Worm (Caenorhabditis elegans) whole organism, mixed stage, embryonic: ENCODE data around the gene C01B10.7.
"Not testable (repeated sequence)": the region's sequence is repeated elsewhere in the genome, so short reads cannot be mapped to it uniquely, and the experiment has no call there.

Experiments
- M03D4.4 ChIP-seq: sonication (generic microtip); optimal IDR thresholded peaks from 2 replicates; lab custom pipeline; 2017; ENCODE audit warnings: mild to moderate bottlenecking, missing genetic modification characterization, missing compliant biosample characterization
- bed-3 ChIP-seq: fragments of 200-800 bp; sonication (Bioruptor generic); optimal IDR thresholded peaks from 3 replicates; lab custom pipeline; 2018; ENCODE audit warnings: mild to moderate bottlenecking, missing genetic modification characterization, moderate library complexity, missing compliant biosample characterization
- blmp-1 ChIP-seq: fragments of 150-350 bp; optimal IDR thresholded peaks from 2 replicates; lab custom pipeline; 2014; ENCODE audit warnings: missing biosample characterization, missing genetic modification characterization
- ceh-39 ChIP-seq: fragments of 150-350 bp; optimal IDR thresholded peaks from 2 replicates; lab custom pipeline; 2014; ENCODE audit warnings: missing biosample characterization, missing genetic modification characterization
- ceh-43 ChIP-seq: fragments of 200-800 bp; sonication (Bioruptor generic); optimal IDR thresholded peaks from 2 replicates; lab custom pipeline; 2018; ENCODE audit warnings: mild to moderate bottlenecking, missing genetic modification characterization, moderate library complexity, missing compliant biosample characterization
- ceh-83 ChIP-seq: fragments of 200-800 bp; sonication (Bioruptor generic); optimal IDR thresholded peaks from 2 replicates; lab custom pipeline; 2018; ENCODE audit warnings: mild to moderate bottlenecking, missing genetic modification characterization, missing compliant biosample characterization
- cnd-1 ChIP-seq: fragments of 200-800 bp; sonication (Bioruptor generic); optimal IDR thresholded peaks from 2 replicates; lab custom pipeline; 2018; ENCODE audit warnings: mild to moderate bottlenecking, missing genetic modification characterization, missing compliant biosample characterization
- drap-1 ChIP-seq: fragments of 200-800 bp; sonication (Bioruptor generic); optimal IDR thresholded peaks from 3 replicates; lab custom pipeline; 2018; ENCODE audit warnings: mild to moderate bottlenecking, missing genetic modification characterization, missing compliant biosample characterization
- elt-1 ChIP-seq: sonication (generic microtip); optimal IDR thresholded peaks from 2 replicates; lab custom pipeline; 2017; ENCODE audit warnings: missing genetic modification characterization, mild to moderate bottlenecking, missing compliant biosample characterization, antibody characterized with exemption, moderate library complexity, borderline replicate concordance; ENCODE audit not compliant: insufficient read depth
- elt-3 ChIP-seq: fragments of 150-350 bp; optimal IDR thresholded peaks from 2 replicates; lab custom pipeline; 2014; ENCODE audit warnings: missing biosample characterization, missing genetic modification characterization
- ham-2 ChIP-seq: fragments of 200-800 bp; sonication (Bioruptor generic); optimal IDR thresholded peaks from 2 replicates; lab custom pipeline; 2018; ENCODE audit warnings: mild to moderate bottlenecking, missing genetic modification characterization, missing compliant biosample characterization
- hlh-1 ChIP-seq: fragments of 150-350 bp; optimal IDR thresholded peaks from 2 replicates; lab custom pipeline; 2014; ENCODE audit warnings: missing biosample characterization, missing genetic modification reagents, missing genetic modification characterization
- lin-13 ChIP-seq: fragments of 150-350 bp; optimal IDR thresholded peaks from 2 replicates; lab custom pipeline; 2014; ENCODE audit warnings: missing biosample characterization, missing genetic modification characterization
- lin-32 ChIP-seq: fragments of 200-800 bp; sonication (Bioruptor generic); optimal IDR thresholded peaks from 2 replicates; lab custom pipeline; 2018; ENCODE audit warnings: mild to moderate bottlenecking, missing genetic modification characterization, missing compliant biosample characterization
- lsy-2 ChIP-seq: fragments of 150-350 bp; optimal IDR thresholded peaks from 2 replicates; lab custom pipeline; 2014; ENCODE audit warnings: missing biosample characterization, missing genetic modification characterization
- mab-5 ChIP-seq: fragments of 150-350 bp; optimal IDR thresholded peaks from 2 replicates; lab custom pipeline; 2014; ENCODE audit warnings: missing biosample characterization, missing genetic modification characterization
- mep-1 ChIP-seq: fragments of 150-350 bp; optimal IDR thresholded peaks from 2 replicates; lab custom pipeline; 2017; ENCODE audit warnings: missing biosample characterization, missing genetic modification reagents, missing genetic modification characterization, inconsistent platforms
- mls-2 ChIP-seq: sonication (generic microtip); optimal IDR thresholded peaks from 2 replicates; lab custom pipeline; 2016; ENCODE audit warnings: mild to moderate bottlenecking, missing genetic modification characterization, moderate library complexity, missing compliant biosample characterization
- nhr-12 ChIP-seq: fragments of 150-350 bp; optimal IDR thresholded peaks from 2 replicates; lab custom pipeline; 2014; ENCODE audit warnings: missing biosample characterization, missing genetic modification characterization
- nhr-2 ChIP-seq: fragments of 150-350 bp; optimal IDR thresholded peaks from 2 replicates; lab custom pipeline; 2014; ENCODE audit warnings: missing biosample characterization, missing genetic modification characterization
- nhr-237 ChIP-seq: fragments of 150-350 bp; optimal IDR thresholded peaks from 2 replicates; lab custom pipeline; 2014; ENCODE audit warnings: missing biosample characterization, missing genetic modification characterization
- nhr-28 ChIP-seq: fragments of 150-350 bp; optimal IDR thresholded peaks from 2 replicates; lab custom pipeline; 2014; ENCODE audit warnings: missing biosample characterization, missing genetic modification characterization
- nhr-76 ChIP-seq: sonication (generic microtip); optimal IDR thresholded peaks from 2 replicates; lab custom pipeline; 2017; ENCODE audit warnings: missing biosample characterization, missing genetic modification characterization
- pha-4 ChIP-seq: fragments of 150-350 bp; optimal IDR thresholded peaks from 2 replicates; lab custom pipeline; 2018; ENCODE audit warnings: missing biosample characterization, missing genetic modification reagents, missing genetic modification characterization
- snpc-4 ChIP-seq: fragments of 150-350 bp; optimal IDR thresholded peaks from 2 replicates; lab custom pipeline; 2014; ENCODE audit warnings: missing biosample characterization, missing genetic modification characterization
- sptf-1 ChIP-seq: sonication (generic microtip); optimal IDR thresholded peaks from 2 replicates; lab custom pipeline; 2017; ENCODE audit warnings: mild to moderate bottlenecking, missing genetic modification characterization, moderate library complexity, missing compliant biosample characterization
- tbx-8 ChIP-seq: fragments of 200-800 bp; sonication (Bioruptor generic); optimal IDR thresholded peaks from 2 replicates; lab custom pipeline; 2018; ENCODE audit warnings: mild to moderate bottlenecking, missing genetic modification characterization, moderate library complexity, missing compliant biosample characterization
- unc-39 ChIP-seq: fragments of 150-350 bp; optimal IDR thresholded peaks from 2 replicates; lab custom pipeline; 2014; ENCODE audit warnings: missing biosample characterization, missing genetic modification characterization
- zip-8 ChIP-seq: fragments of 150-350 bp; optimal IDR thresholded peaks from 2 replicates; lab custom pipeline; 2014; ENCODE audit warnings: missing biosample characterization, missing genetic modification characterization
- ztf-11 ChIP-seq: fragments of 150-350 bp; optimal IDR thresholded peaks from 2 replicates; lab custom pipeline; 2014; ENCODE audit warnings: missing biosample characterization, missing genetic modification characterization

Gene C01B10.7

DNA sequence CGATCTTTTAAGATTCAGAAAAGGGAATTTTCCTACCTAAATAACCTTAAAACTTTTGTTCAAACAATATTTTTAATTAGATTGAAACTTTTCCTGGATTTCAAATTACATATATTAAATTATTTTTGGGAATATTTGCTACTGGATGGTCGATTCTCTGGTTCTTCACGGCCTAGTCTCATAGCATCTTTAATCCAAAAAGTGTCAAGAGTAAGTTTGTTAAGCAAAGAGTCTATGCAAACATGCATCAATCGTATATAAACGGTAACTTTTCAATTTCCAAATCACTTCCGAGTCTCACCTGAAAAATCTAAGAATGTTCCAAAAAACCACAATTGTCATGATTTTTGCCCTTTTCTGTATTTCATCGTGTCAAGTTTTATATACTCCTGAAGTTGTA lies 40.4 kb upstream of the C01B10.7 start, which contains the start of gene nspb-4:
nspb-4 (plus strand) TSS at position 301 of the 400 bp plus-strand sequence.
- not testable (repeated sequence) for TF ChIP-seq tbx-8 (GFP tag; lab: Kevin White, UChicago); unc-39 (tag; lab: Kevin White, UChicago); mls-2 (tag; lab: Kevin White, UChicago)

DNA sequence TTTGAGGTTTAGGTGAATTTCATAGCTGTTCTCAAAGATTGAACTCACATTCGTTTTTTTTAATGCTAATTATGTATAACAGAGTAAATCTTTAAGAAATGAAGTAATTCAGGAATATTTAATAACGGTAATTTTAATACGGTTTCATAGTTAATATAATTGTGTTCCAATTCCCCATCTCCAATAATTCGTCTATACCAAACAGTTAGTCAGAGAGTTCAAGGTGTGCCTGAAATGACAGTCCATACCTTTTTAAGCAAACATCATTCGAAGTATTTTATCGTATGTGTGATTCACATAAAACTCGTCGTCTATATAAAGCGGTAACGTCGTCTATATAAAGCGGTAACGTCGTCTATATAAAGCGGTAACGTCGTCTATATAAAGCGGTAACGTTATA lies 39.6 kb upstream of the C01B10.7 start, which contains the start of gene nspb-5:
nspb-5 (plus strand) TSS at position 301 of the 400 bp plus-strand sequence.
- TF ChIP-seq bed-3 (GFP tag; lab: Kevin White, UChicago); mab-5 (tag; lab: Kevin White, UChicago); sptf-1 (tag; lab: Kevin White, UChicago): not testable (repeated sequence)

ce11 chrIV:6599447-6599846 lies 38.9 kb upstream of the C01B10.7 start, which contains the start of gene F38A5.8:
Gene F38A5.8, plus strand, starts transcription at chrIV:6599747.
- TF ChIP-seq elt-1 (tag; lab: Kevin White, UChicago) (no peak), M03D4.4 (no peak), snpc-4 (tag; lab: Kevin White, UChicago) (no peak), ceh-39 (tag; lab: Kevin White, UChicago) (no peak), cnd-1 (tag; lab: Kevin White, UChicago) (no peak), blmp-1 (tag; lab: Kevin White, UChicago) (no peak), nhr-237 (no peak), lin-32 (GFP tag; lab: Kevin White, UChicago) (no peak), mab-5 (tag; lab: Kevin White, UChicago) (no peak)

DNA sequence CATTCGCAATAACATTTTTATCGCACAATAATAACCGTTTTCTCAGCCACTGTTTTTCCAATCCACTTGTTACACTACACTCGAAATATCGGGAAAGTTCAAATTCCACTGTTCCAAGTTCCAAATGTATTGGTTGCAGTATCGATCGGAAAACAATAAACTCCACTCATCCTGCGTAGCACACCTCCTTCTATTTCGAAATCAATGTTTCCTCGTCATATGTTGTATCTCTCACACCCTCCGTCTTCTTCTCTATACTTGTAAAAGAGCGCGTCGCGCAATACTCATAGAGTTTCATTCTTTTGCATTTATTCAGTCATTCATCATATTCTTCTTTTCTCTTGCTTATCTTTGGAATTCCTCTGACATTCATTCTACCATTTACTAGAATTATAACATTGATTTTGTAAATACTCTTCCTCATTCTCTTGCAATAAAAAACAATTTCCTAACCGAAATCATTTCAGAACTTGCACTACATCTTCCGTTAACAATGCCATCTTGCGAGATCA lies 37.1 kb upstream of the C01B10.7 start, which contains the start of gene sup-36:
sup-36 (plus strand) TSS at position 462 of the 512 bp plus-strand sequence.
- TF ChIP-seq ceh-43 (GFP tag; lab: Kevin White, UChicago): no peak
- no peak for TF ChIP-seq pha-4 (tag; lab: Kevin White, UChicago)
- TF ChIP-seq M03D4.4: no peak
- TF ChIP-seq hlh-1: peak; percentile 52
- peak; percentile 63 for TF ChIP-seq ceh-39 (tag; lab: Kevin White, UChicago)

- no peak for TF ChIP-seq mab-5 (tag; lab: Kevin White, UChicago)
- no peak for TF ChIP-seq M03D4.4
- TF ChIP-seq nhr-76 (tag; lab: Kevin White, UChicago): no peak
- TF ChIP-seq lsy-2 (tag; lab: Kevin White, UChicago): no peak
- TF ChIP-seq unc-39 (tag; lab: Kevin White, UChicago): no peak
- TF ChIP-seq drap-1: no peak
- no peak for TF ChIP-seq nhr-12 (tag; lab: Kevin White, UChicago)
Measured at ce11 chrIV:6602376-6602775, 36.0 kb upstream of the C01B10.7 start, which contains the start of gene F15B10.3. Gene F15B10.3, plus strand, starts transcription at chrIV:6602676.

ce11 chrIV:6603549-6603948 lies 34.8 kb upstream of the C01B10.7 start:
- TF ChIP-seq ceh-39 (tag; lab: Kevin White, UChicago) (no peak), lin-13 (tag; lab: Kevin White, UChicago) (no peak), blmp-1 (tag; lab: Kevin White, UChicago) (no peak), zip-8 (tag; lab: Kevin White, UChicago) (no peak), pha-4 (tag; lab: Kevin White, UChicago) (no peak), sptf-1 (tag; lab: Kevin White, UChicago) (no peak), mab-5 (tag; lab: Kevin White, UChicago) (no peak), mls-2 (tag; lab: Kevin White, UChicago) (no peak), nhr-28 (tag; lab: Kevin White, UChicago) (no peak), ham-2 (GFP tag; lab: Kevin White, UChicago) (no peak), ztf-11 (tag; lab: Kevin White, UChicago) (no peak), tbx-8 (GFP tag; lab: Kevin White, UChicago) (no peak), elt-1 (tag; lab: Kevin White, UChicago) (no peak)

ce11 chrIV:6605863-6606262 lies 32.5 kb upstream of the C01B10.7 start, which contains the start of gene nstp-2:
Gene nstp-2, minus strand, starts transcription at chrIV:6606188.
- TF ChIP-seq lin-13 (tag; lab: Kevin White, UChicago) (no peak), mep-1 (tag; lab: Kevin White, UChicago) (no peak), ceh-39 (tag; lab: Kevin White, UChicago) (no peak), zip-8 (tag; lab: Kevin White, UChicago) (no peak), tbx-8 (GFP tag; lab: Kevin White, UChicago) (no peak), lin-32 (GFP tag; lab: Kevin White, UChicago) (no peak), pha-4 (tag; lab: Kevin White, UChicago) (no peak), unc-39 (tag; lab: Kevin White, UChicago) (no peak), elt-3 (tag; lab: Kevin White, UChicago) (no peak), nhr-2 (tag; lab: Kevin White, UChicago) (no peak), bed-3 (GFP tag; lab: Kevin White, UChicago) (no peak), ceh-83 (GFP tag; lab: Kevin White, UChicago) (no peak), hlh-1 (no peak)
